Fruit fly (Drosophila melanogaster) whole organism, embryonic: ENCODE results near the gene Rab3GAP1.
A peak's percentile ranks its signal among the peaks of the same experiment; 100 is the strongest.

Experiments
- BEAF-32 ChIP-seq: fragments of 200-800 bp; sonication (Bioruptor generic); optimal IDR thresholded peaks from 3 replicates; lab custom pipeline; 2017; ENCODE audit warnings: missing biosample characterization, missing genetic modification characterization, mild to moderate bottlenecking, moderate library complexity, missing genetic modification reagents
- Blimp-1 ChIP-seq: fragments of 200-800 bp; sonication (Bioruptor generic); optimal IDR thresholded peaks from 3 replicates; lab custom pipeline; 2018; ENCODE audit warnings: missing biosample characterization, missing genetic modification characterization, mild to moderate bottlenecking, moderate library complexity, missing genetic modification reagents
- BtbVII ChIP-seq: fragments of 200-800 bp; sonication (Bioruptor generic); optimal IDR thresholded peaks from 3 replicates; lab custom pipeline; 2017; ENCODE audit warnings: missing biosample characterization, mild to moderate bottlenecking, missing genetic modification characterization
- CG10147 ChIP-seq: fragments of 200-800 bp; sonication (Bioruptor generic); optimal IDR thresholded peaks from 2 replicates; lab custom pipeline; 2019; ENCODE audit warnings: missing biosample characterization, mild to moderate bottlenecking, missing genetic modification characterization, moderate library complexity
- CG10979 ChIP-seq: fragments of 200-800 bp; sonication (Bioruptor generic); optimal IDR thresholded peaks from 2 replicates; lab custom pipeline; 2018; ENCODE audit warnings: missing biosample characterization, mild to moderate bottlenecking, missing genetic modification characterization, moderate library complexity
- CG11093 ChIP-seq: fragments of 200-800 bp; sonication (Bioruptor generic); IDR thresholded peaks from 3 replicates; pipeline ENCODE4 v1.3.6; 2022; ENCODE audit warnings: missing biosample characterization, missing genetic modification characterization
- CG11560 ChIP-seq: fragments of 200-800 bp; sonication (Bioruptor generic); IDR thresholded peaks from 3 replicates; pipeline ENCODE4 v1.3.6; 2022; ENCODE audit warnings: missing biosample characterization, missing genetic modification characterization
- CG12299 ChIP-seq: fragments of 200-800 bp; sonication (Bioruptor generic); optimal IDR thresholded peaks from 2 replicates; lab custom pipeline; 2018; ENCODE audit warnings: missing biosample characterization, mild to moderate bottlenecking, missing genetic modification characterization
- CG12659 ChIP-seq: fragments of 200-800 bp; sonication (Bioruptor generic); optimal IDR thresholded peaks from 3 replicates; lab custom pipeline; 2017; ENCODE audit warnings: mild to moderate bottlenecking, missing biosample characterization, missing genetic modification reagents, missing genetic modification characterization
- CG13894 ChIP-seq: fragments of 200-800 bp; sonication (Bioruptor generic); optimal IDR thresholded peaks from 3 replicates; lab custom pipeline; 2018; ENCODE audit warnings: missing biosample characterization, mild to moderate bottlenecking, missing genetic modification characterization, moderate library complexity
- CG15479 ChIP-seq: fragments of 200-800 bp; sonication (Bioruptor generic); optimal IDR thresholded peaks from 3 replicates; lab custom pipeline; 2019; ENCODE audit warnings: missing biosample characterization, mild to moderate bottlenecking, missing genetic modification characterization, moderate library complexity
- CG1647 ChIP-seq: fragments of 200-800 bp; sonication (Bioruptor generic); optimal IDR thresholded peaks from 3 replicates; lab custom pipeline; 2016; ENCODE audit warnings: missing biosample characterization, missing genetic modification characterization
- CG2116 ChIP-seq: fragments of 200-800 bp; sonication (Bioruptor generic); optimal IDR thresholded peaks from 3 replicates; lab custom pipeline; 2018; ENCODE audit warnings: missing biosample characterization, mild to moderate bottlenecking, missing genetic modification characterization
- CG2202 ChIP-seq: fragments of 200-800 bp; sonication (Bioruptor generic); optimal IDR thresholded peaks from 2 replicates; lab custom pipeline; 2018; ENCODE audit warnings: missing biosample characterization, mild to moderate bottlenecking, missing genetic modification characterization
- CG31441 ChIP-seq: fragments of 200-800 bp; sonication (Bioruptor generic); IDR thresholded peaks from 2 replicates; pipeline ENCODE4 v1.3.6; 2022; ENCODE audit warnings: missing biosample characterization, missing genetic modification characterization
- CG33557 ChIP-seq: fragments of 200-800 bp; sonication (Bioruptor generic); optimal IDR thresholded peaks from 2 replicates; lab custom pipeline; 2019; ENCODE audit warnings: missing biosample characterization, mild to moderate bottlenecking, missing genetic modification characterization, moderate library complexity
- CG4730 ChIP-seq: fragments of 200-800 bp; sonication (Bioruptor generic); IDR thresholded peaks from 2 replicates; pipeline ENCODE4 v1.3.6; 2022; ENCODE audit warnings: missing biosample characterization, missing genetic modification characterization
- CG6254 ChIP-seq: fragments of 200-800 bp; sonication (Bioruptor generic); optimal IDR thresholded peaks from 3 replicates; lab custom pipeline; 2017; ENCODE audit warnings: mild to moderate bottlenecking, missing biosample characterization, missing genetic modification reagents, missing genetic modification characterization
- CG6683 ChIP-seq: fragments of 200-800 bp; sonication (Bioruptor generic); optimal IDR thresholded peaks from 2 replicates; lab custom pipeline; 2017; ENCODE audit warnings: missing biosample characterization, mild to moderate bottlenecking, missing genetic modification characterization, missing genetic modification reagents
- CG7556 ChIP-seq: fragments of 200-800 bp; sonication (Bioruptor generic); optimal IDR thresholded peaks from 2 replicates; lab custom pipeline; 2017; ENCODE audit warnings: missing biosample characterization, mild to moderate bottlenecking, missing genetic modification characterization
- CG8290 ChIP-seq, 3 experiments: fragments of 200-800 bp; sonication (Bioruptor generic); optimal IDR thresholded peaks; 2 replicates each; lab custom pipeline; 2016 to 2019; ENCODE audit warnings: missing biosample characterization in 3 of 3, missing genetic modification characterization in 3 of 3, mild to moderate bottlenecking in 2 of 3, moderate library complexity in 1 of 3
- CkIIα-i1 ChIP-seq: fragments of 200-800 bp; sonication (Bioruptor generic); IDR thresholded peaks from 2 replicates; pipeline ENCODE4 v1.3.6; 2022; ENCODE audit warnings: missing biosample characterization, missing genetic modification characterization
- Deaf1 ChIP-seq: fragments of 200-800 bp; optimal IDR thresholded peaks from 3 replicates; lab custom pipeline; 2019; ENCODE audit warnings: missing biosample characterization, mild to moderate bottlenecking, missing genetic modification characterization, moderate library complexity
- Doc2 ChIP-seq: fragments of 200-800 bp; sonication (Bioruptor generic); IDR thresholded peaks from 2 replicates; pipeline ENCODE4 v1.3.6; 2022; ENCODE audit warnings: missing biosample characterization, missing genetic modification characterization
- Doc3 ChIP-seq: fragments of 200-800 bp; sonication (Bioruptor generic); IDR thresholded peaks from 3 replicates; pipeline ENCODE4 v1.3.6; 2022; ENCODE audit warnings: missing biosample characterization, missing genetic modification characterization; ENCODE audit not compliant: partially characterized antibody
- Ets65A ChIP-seq: fragments of 200-800 bp; sonication (Bioruptor generic); peaks from one replicate; lab custom pipeline; 2016; ENCODE audit warnings: missing biosample characterization, missing genetic modification characterization
- H15 ChIP-seq: fragments of 200-800 bp; sonication (Bioruptor generic); IDR thresholded peaks from 3 replicates; pipeline ENCODE4 v1.3.6; 2022; ENCODE audit warnings: missing biosample characterization, missing genetic modification characterization
- HLH4C ChIP-seq: fragments of 200-800 bp; sonication (Bioruptor generic); IDR thresholded peaks from 3 replicates; pipeline ENCODE4 v1.3.6; 2022; ENCODE audit warnings: missing biosample characterization, missing genetic modification characterization; ENCODE audit not compliant: partially characterized antibody
- Hey ChIP-seq: fragments of 200-800 bp; sonication (Bioruptor generic); optimal IDR thresholded peaks from 3 replicates; lab custom pipeline; 2018; ENCODE audit warnings: missing biosample characterization, mild to moderate bottlenecking, missing genetic modification characterization
- HmgD ChIP-seq: fragments of 200-800 bp; sonication (Bioruptor generic); optimal IDR thresholded peaks from 3 replicates; lab custom pipeline; 2016; ENCODE audit warnings: missing biosample characterization, missing genetic modification characterization
- NC2β ChIP-seq: fragments of 200-800 bp; sonication (Bioruptor generic); optimal IDR thresholded peaks from 2 replicates; lab custom pipeline; 2016; ENCODE audit warnings: missing biosample characterization, missing genetic modification characterization
- Ptx1 ChIP-seq: fragments of 200-800 bp; sonication (Bioruptor generic); IDR thresholded peaks from 2 replicates; pipeline ENCODE4 v1.3.6; 2022; ENCODE audit warnings: missing biosample characterization, missing genetic modification characterization
- Ravus ChIP-seq: fragments of 200-800 bp; sonication (Bioruptor generic); IDR thresholded peaks from 2 replicates; pipeline ENCODE4 v1.3.6; 2022; ENCODE audit warnings: missing biosample characterization, missing genetic modification characterization
- Scr ChIP-seq: fragments of 200-800 bp; sonication (Bioruptor generic); IDR thresholded peaks from 2 replicates; pipeline ENCODE4 v1.3.6; 2022; ENCODE audit warnings: missing biosample characterization, missing genetic modification characterization; ENCODE audit not compliant: partially characterized antibody
- Stat92E ChIP-seq, 3 experiments: fragments of >200 bp in 2 of 3; fragments of 200-800 bp in 1 of 3; sonication (Bioruptor generic) in 1 of 3; optimal IDR thresholded peaks; 2 replicates each; lab custom pipeline; 2017 to 2019; ENCODE audit warnings: missing biosample characterization in 3 of 3, missing genetic modification characterization in 3 of 3, mild to moderate bottlenecking in 1 of 3, moderate library complexity in 1 of 3
- ase ChIP-seq: fragments of 200-800 bp; sonication (Bioruptor generic); IDR thresholded peaks from 3 replicates; pipeline ENCODE4 v1.3.6; 2022; ENCODE audit warnings: missing biosample characterization, missing genetic modification characterization
- ash1 ChIP-seq: fragments of 200-800 bp; sonication (Bioruptor generic); optimal IDR thresholded peaks from 2 replicates; lab custom pipeline; 2018; ENCODE audit warnings: missing biosample characterization, mild to moderate bottlenecking, missing genetic modification characterization
- bigmax ChIP-seq: fragments of 200-800 bp; sonication (Bioruptor generic); optimal IDR thresholded peaks from 2 replicates; lab custom pipeline; 2018; ENCODE audit warnings: missing biosample characterization, mild to moderate bottlenecking, missing genetic modification characterization
- dati ChIP-seq: fragments of 200-800 bp; sonication (Bioruptor generic); IDR thresholded peaks from 2 replicates; pipeline ENCODE4 v1.3.6; 2022; ENCODE audit warnings: missing biosample characterization, missing genetic modification characterization
- gfzf ChIP-seq: fragments of 200-800 bp; sonication (Bioruptor generic); optimal IDR thresholded peaks from 2 replicates; lab custom pipeline; 2016; ENCODE audit warnings: missing biosample characterization, mild to moderate bottlenecking, missing genetic modification characterization, moderate library complexity
- gsb ChIP-seq: fragments of 200-800 bp; sonication (Bioruptor generic); IDR thresholded peaks from 2 replicates; pipeline ENCODE4 v1.3.6; 2022; ENCODE audit warnings: missing biosample characterization, missing genetic modification characterization
- jigr1 ChIP-seq: fragments of 200-800 bp; sonication (Bioruptor generic); IDR thresholded peaks from 3 replicates; pipeline ENCODE4 v1.3.6; 2022; ENCODE audit warnings: missing biosample characterization, missing genetic modification characterization
- kah ChIP-seq: fragments of 200-800 bp; sonication (Bioruptor generic); optimal IDR thresholded peaks from 2 replicates; lab custom pipeline; 2018; ENCODE audit warnings: missing biosample characterization, mild to moderate bottlenecking, missing genetic modification characterization
- luna ChIP-seq: fragments of 200-800 bp; sonication (Bioruptor generic); optimal IDR thresholded peaks from 2 replicates; lab custom pipeline; 2016; ENCODE audit warnings: missing biosample characterization, missing genetic modification characterization
- mirr ChIP-seq: fragments of 200-800 bp; sonication (Bioruptor generic); optimal IDR thresholded peaks from 3 replicates; lab custom pipeline; 2018; ENCODE audit warnings: missing biosample characterization, mild to moderate bottlenecking, missing genetic modification characterization
- seq ChIP-seq: fragments of 200-800 bp; sonication (Bioruptor generic); IDR thresholded peaks from 2 replicates; pipeline ENCODE4 v1.3.6; 2022; ENCODE audit warnings: missing biosample characterization, missing genetic modification characterization
- stc ChIP-seq: fragments of 200-800 bp; sonication (Bioruptor generic); IDR thresholded peaks from 2 replicates; pipeline ENCODE4 v1.3.6; 2022; ENCODE audit warnings: missing biosample characterization, missing genetic modification characterization
- toy ChIP-seq: fragments of 200-800 bp; sonication (Bioruptor generic); IDR thresholded peaks from 2 replicates; pipeline ENCODE4 v1.3.6; 2022; ENCODE audit warnings: missing biosample characterization, missing genetic modification characterization
- vfl ChIP-seq: fragments of 200-800 bp; sonication (Bioruptor generic); optimal IDR thresholded peaks from 2 replicates; lab custom pipeline; 2016; ENCODE audit warnings: missing biosample characterization, missing genetic modification characterization

Gene Rab3GAP1

dm6 chr2L:1637832-1638649, 27.1 kb upstream of the Rab3GAP1 start (continued):
- TF ChIP-seq CG2202 (tag; lab: Kevin White, UChicago) (no peak), NC2β (GFP tag; lab: Kevin White, UChicago) (no peak), Stat92E (GFP tag; optimal IDR thresholded peaks at IDR 0.05; lab: Kevin White, UChicago) (no peak), CG33557 (GFP tag; lab: Kevin White, UChicago) (no peak), Blimp-1 (GFP tag; lab: Kevin White, UChicago) (no peak), ase (GFP tag; lab: Robert Waterston, UW) (no peak), stc (no peak), CG11560 (no peak), CG10147 (GFP tag; lab: Kevin White, UChicago) (no peak), CG12659 (GFP tag; lab: Kevin White, UChicago) (no peak), CG8290 (GFP tag; optimal IDR thresholded peaks at IDR 0.05; lab: Kevin White, UChicago) (no peak), CG8290 (tag; optimal IDR thresholded peaks at IDR 0.05; lab: Kevin White, UChicago) (peak in 1 of 2 experiments; percentile 54), BEAF-32 (GFP tag; lab: Kevin White, UChicago) (no peak), CG12299 (tag; lab: Kevin White, UChicago) (no peak), CG31441 (no peak), BtbVII (GFP tag; lab: Kevin White, UChicago) (peak; percentile 11), mirr (no peak), Deaf1 (tag; lab: Kevin White, UChicago) (no peak), CG13894 (peak; percentile 23), luna (GFP tag; lab: Kevin White, UChicago) (no peak), CG15479 (no peak), gfzf (GFP tag; lab: Kevin White, UChicago) (no peak), Ets65A (no peak), CG11093 (GFP tag; lab: Robert Waterston, UW) (no peak), CG4730 (no peak), bigmax (GFP tag; lab: Kevin White, UChicago) (no peak), CG7556 (GFP tag; lab: Kevin White, UChicago) (no peak), CG6254 (GFP tag; lab: Kevin White, UChicago) (no peak), Doc3 (GFP tag; lab: Robert Waterston, UW) (no peak), ash1 (GFP tag; lab: Kevin White, UChicago) (no peak), vfl (GFP tag; lab: Kevin White, UChicago) (no peak), CkIIα-i1 (GFP tag; lab: Robert Waterston, UW) (no peak), jigr1 (GFP tag; lab: Robert Waterston, UW) (no peak), CG1647 (GFP tag; lab: Kevin White, UChicago) (no peak), dati (GFP tag; lab: Robert Waterston, UW) (no peak), Scr (no peak), toy (GFP tag; lab: Robert Waterston, UW) (no peak), CG10979 (tag; lab: Kevin White, UChicago) (no peak), gsb (GFP tag; lab: Robert Waterston, UW) (no peak), HLH4C (GFP tag; lab: Robert Waterston, UW) (no peak), Ptx1 (GFP tag; lab: Robert Waterston, UW) (no peak), H15 (GFP tag; lab: Robert Waterston, UW) (no peak), CG2116 (GFP tag; lab: Kevin White, UChicago) (no peak), Hey (tag; lab: Kevin White, UChicago) (no peak), CG6683 (GFP tag; lab: Kevin White, UChicago) (no peak), kah (GFP tag; lab: Kevin White, UChicago) (no peak), Ravus (GFP tag; lab: Robert Waterston, UW) (no peak), Doc2 (no peak), HmgD (GFP tag; lab: Kevin White, UChicago) (no peak), seq (GFP tag; lab: Robert Waterston, UW) (peak; percentile 20; the same call in 1 of the 2 replicates)
